Worm (Caenorhabditis elegans) whole organism, early embryonic: ENCODE data around the gene math-34.
"Not testable (repeated sequence)": the region's sequence is repeated elsewhere in the genome, so short reads cannot be mapped to it uniquely, and the experiment has no call there.

Experiments
- B0310.2 ChIP-seq: sonication (generic microtip); optimal IDR thresholded peaks from 2 replicates; lab custom pipeline; 2016; ENCODE audit warnings: mild to moderate bottlenecking, missing genetic modification characterization, missing compliant biosample characterization
- ama-1 ChIP-seq: fragments of 150-350 bp; optimal IDR thresholded peaks from 2 replicates; lab custom pipeline; 2014
- ceh-13 ChIP-seq: fragments of 200-800 bp; sonication (Bioruptor generic); optimal IDR thresholded peaks from 2 replicates; lab custom pipeline; 2018; ENCODE audit warnings: mild to moderate bottlenecking, missing genetic modification characterization, missing compliant biosample characterization
- ets-7 ChIP-seq: sonication (generic microtip); optimal IDR thresholded peaks from 2 replicates; lab custom pipeline; 2016; ENCODE audit warnings: missing genotype, missing genetic modification characterization, missing compliant biosample characterization
- flt-1 ChIP-seq: fragments of 200-800 bp; sonication (Bioruptor generic); IDR thresholded peaks from 2 replicates; pipeline ENCODE4 v1.3.6; 2022; ENCODE audit warnings: missing genetic modification characterization, missing compliant biosample characterization
- hmg-4 ChIP-seq: fragments of 200-800 bp; sonication (Bioruptor generic); optimal IDR thresholded peaks from 2 replicates; lab custom pipeline; 2018; ENCODE audit warnings: mild to moderate bottlenecking, missing genetic modification characterization, missing compliant biosample characterization
- scrt-1 ChIP-seq: fragments of 200-800 bp; sonication (Bioruptor generic); IDR thresholded peaks from 2 replicates; pipeline ENCODE4 v1.3.6; 2022; ENCODE audit warnings: missing genetic modification characterization, missing compliant biosample characterization
- sea-1 ChIP-seq: fragments of 200-800 bp; sonication (Bioruptor generic); conservative IDR thresholded peaks from 2 replicates; pipeline ENCODE4 v1.3.6; 2022; ENCODE audit warnings: missing genetic modification characterization, missing compliant biosample characterization

DNA sequence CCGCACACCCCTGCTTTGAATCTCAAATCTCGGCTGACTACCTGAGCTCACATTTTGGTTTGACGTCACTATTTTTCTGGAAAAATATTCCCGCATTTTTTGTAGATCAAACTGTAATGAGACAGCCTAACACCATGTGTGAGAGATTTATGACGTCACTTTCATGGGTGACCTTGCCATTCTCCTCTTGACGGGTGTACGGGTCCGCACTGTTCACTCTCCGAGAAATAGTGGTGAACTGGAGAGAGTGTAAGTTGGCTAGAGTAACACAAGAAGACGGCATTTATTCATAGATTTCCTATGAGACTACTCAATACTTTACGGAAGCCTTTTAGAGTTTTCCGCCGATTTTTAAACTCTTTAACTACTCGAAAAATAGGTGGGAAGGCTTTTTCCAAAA is 26.0 kb downstream of the math-34 start, which contains the start of gene K02E7.7:
- not testable (repeated sequence) for TF ChIP-seq flt-1; ets-7; ama-1 (lab: Kevin White, UChicago); scrt-1; hmg-4 (GFP tag; lab: Kevin White, UChicago); sea-1; ceh-13 (GFP tag; lab: Kevin White, UChicago); B0310.2 (tag; lab: Kevin White, UChicago)
